Fruit fly (Drosophila melanogaster): Measurements from ENCODE around the gene CG31404.

dm6 chr3R:19412434-19412833 is 36.6 kb upstream of the CG31404 start, which contains the start of gene CG31221:
- TF ChIP-seq CG4496 (GFP tag; IDR thresholded peaks at IDR 0.05) (no peak), CG17806 (tag; optimal IDR thresholded peaks at IDR 0.05) (no peak)
